Worm (Caenorhabditis elegans): ENCODE measurements around the gene pqn-96.
A peak's percentile ranks its signal among the peaks of the same experiment; 100 is the strongest.

The pqn-96 gene

DNA sequence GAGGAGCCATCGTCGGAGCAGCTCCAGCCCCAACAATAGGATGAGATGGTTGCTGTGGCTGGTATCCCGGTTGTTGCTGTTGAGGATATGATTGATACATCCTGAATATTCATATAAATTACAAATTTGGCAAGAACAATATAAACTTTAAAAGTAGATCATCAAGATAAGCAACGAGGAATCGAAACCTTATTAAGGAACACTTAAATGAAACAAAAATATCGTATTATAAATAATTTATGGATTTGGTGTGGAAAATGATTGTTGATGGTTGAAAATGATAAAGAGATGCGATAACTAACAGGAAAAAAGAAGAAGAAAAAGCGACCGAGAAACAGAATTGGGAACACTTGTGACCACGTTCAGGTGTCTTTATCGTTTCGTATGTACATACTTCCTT lies at the start of gene pqn-96:
pqn-96 (minus strand) TSS at position 101 of the 400 bp plus-strand sequence.
- TF ChIP-seq nhr-12 (tag; optimal IDR thresholded peaks at IDR 0.05) = no peak

DNA sequence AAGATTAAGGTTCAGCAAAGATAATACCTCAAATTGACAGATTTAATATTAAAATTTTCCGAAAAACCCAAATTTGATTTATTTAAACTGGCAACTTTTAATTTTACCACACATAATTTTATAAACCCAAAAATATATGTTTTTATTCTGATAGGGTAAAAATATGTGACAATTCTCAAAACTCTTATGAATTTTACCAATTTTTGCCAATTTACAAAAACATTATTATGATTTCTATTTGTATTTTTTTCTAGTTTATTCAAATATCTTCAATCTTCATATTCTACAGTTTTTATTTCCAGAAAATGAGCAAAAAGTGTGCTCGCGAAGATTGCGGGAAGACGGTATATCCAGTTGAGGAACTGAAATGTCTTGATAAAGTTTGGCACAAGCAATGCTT lies 44.6 kb upstream of the pqn-96 start, which contains the start of gene F42H10.3:
F42H10.3 (plus strand) TSS at position 301 of the 400 bp plus-strand sequence.
- TF ChIP-seq tbx-2 (tag; optimal IDR thresholded peaks at IDR 0.05) (no peak), lin-15B (tag; optimal IDR thresholded peaks at IDR 0.05) (no peak), lsy-12 (tag; optimal IDR thresholded peaks at IDR 0.05) (no peak), nhr-67 (tag; optimal IDR thresholded peaks at IDR 0.05) (no peak), nhr-23 (tag; optimal IDR thresholded peaks at IDR 0.05) (no peak), jun-1 (tag; optimal IDR thresholded peaks at IDR 0.05) (no peak)

DNA sequence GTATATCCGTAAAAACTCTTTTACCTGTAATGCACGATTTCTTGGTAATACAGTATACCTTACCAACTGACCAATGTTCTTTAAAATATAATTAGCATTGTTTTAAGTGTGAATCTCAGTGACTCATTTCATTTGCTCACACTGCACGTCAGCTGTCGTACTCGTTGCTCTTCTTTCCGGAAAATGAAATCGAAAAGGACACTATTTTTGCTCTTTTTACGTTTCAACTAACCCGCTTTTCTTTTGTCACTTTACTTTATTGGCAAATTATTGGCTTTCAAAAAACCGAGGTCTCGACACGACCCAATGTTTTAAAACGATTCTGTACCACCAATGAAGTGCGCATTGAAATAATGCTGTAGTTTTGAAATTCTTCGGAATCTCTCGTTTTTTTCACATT lies 41.1 kb upstream of the pqn-96 start, which contains the start of gene F42H10.6:
F42H10.6 (minus strand) TSS at position 101 of the 400 bp plus-strand sequence.
- TF ChIP-seq elt-2 (tag; optimal IDR thresholded peaks at IDR 0.05) (no peak), eor-1 (tag; optimal IDR thresholded peaks at IDR 0.05) (no peak), ztf-11 (tag; optimal IDR thresholded peaks at IDR 0.05) (no peak), lin-39 (tag; optimal IDR thresholded peaks at IDR 0.05) (no peak), nhr-25 (tag; optimal IDR thresholded peaks at IDR 0.05) (no peak), mml-1 (tag; optimal IDR thresholded peaks at IDR 0.05) (no peak), nhr-76 (tag; optimal IDR thresholded peaks at IDR 0.05) (no peak), nhr-237 (tag; optimal IDR thresholded peaks at IDR 0.05) (no peak), elt-1 (tag; optimal IDR thresholded peaks at IDR 0.05) (no peak), fkh-10 (GFP tag; optimal IDR thresholded peaks at IDR 0.05) (no peak), unc-62 (GFP tag; optimal IDR thresholded peaks at IDR 0.05) (no peak), snpc-4 (tag; optimal IDR thresholded peaks at IDR 0.05) (no peak), ama-1 (optimal IDR thresholded peaks at IDR 0.05) (no peak), nhr-77 (tag; optimal IDR thresholded peaks at IDR 0.05) (no peak), sea-2 (GFP tag; optimal IDR thresholded peaks at IDR 0.05) (no peak), nhr-67 (tag; optimal IDR thresholded peaks at IDR 0.05) (no peak), nhr-23 (tag; optimal IDR thresholded peaks at IDR 0.05) (no peak), nhr-43 (tag; optimal IDR thresholded peaks at IDR 0.05; ENCODE audit: poor library complexity, severe bottlenecking) (no peak)

DNA sequence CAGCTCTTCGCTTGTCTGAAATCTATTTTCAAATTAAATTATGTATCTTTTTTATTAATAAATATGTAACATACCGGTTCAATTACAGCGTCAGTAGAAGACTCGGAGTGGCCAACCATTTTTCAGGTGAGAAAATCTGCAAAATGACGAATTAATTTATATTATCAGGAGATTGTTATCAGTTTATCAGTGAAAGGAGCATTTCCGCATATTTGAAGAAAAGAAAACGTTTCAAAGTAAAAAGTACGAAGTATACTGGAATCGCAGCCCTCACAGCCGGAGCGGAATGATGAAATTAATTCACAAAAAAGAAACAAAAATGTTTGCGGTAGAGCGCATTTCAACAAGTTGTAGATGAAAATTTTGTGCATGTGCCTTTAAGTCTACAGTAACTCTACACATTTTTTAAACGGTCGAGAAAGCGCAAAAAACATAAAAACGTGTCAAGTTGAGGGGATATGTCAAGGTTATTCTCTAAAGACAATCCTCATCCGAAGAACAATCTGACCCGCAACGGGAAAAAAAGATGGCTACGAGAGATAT lies 40.2 kb upstream of the pqn-96 start:
- TF ChIP-seq nhr-25 (tag; optimal IDR thresholded peaks at IDR 0.05) = no peak
- TF ChIP-seq elt-2 (tag; optimal IDR thresholded peaks at IDR 0.05) = peak; percentile 82
- TF ChIP-seq unc-62 (GFP tag; optimal IDR thresholded peaks at IDR 0.05) = no peak
- TF ChIP-seq nhr-43 (tag; optimal IDR thresholded peaks at IDR 0.05; ENCODE audit: poor library complexity, severe bottlenecking) = no peak
- no peak for TF ChIP-seq R02D3.7 (tag; optimal IDR thresholded peaks at IDR 0.05)
- peak; percentile 72 for TF ChIP-seq pqm-1 (tag; optimal IDR thresholded peaks at IDR 0.05)
- no peak for TF ChIP-seq egl-27 (tag; optimal IDR thresholded peaks at IDR 0.05)

DNA sequence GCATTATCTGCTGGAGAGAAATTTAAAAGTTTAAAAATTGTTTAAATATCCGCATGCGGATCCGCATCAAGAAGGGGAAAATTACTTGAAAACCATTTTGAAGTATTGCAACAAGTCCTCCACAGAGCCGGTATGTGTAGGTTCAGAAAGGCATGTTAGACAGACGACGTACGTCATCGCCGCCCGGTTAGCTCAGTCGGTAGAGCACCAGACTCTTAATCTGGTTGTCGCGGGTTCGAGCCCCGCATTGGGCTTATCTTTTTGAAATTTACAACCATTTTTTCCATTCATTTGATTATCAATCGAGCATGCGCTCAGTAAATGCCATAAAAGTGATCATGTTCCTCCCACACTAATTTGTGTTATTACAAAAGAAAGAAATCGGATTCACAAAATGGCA lies 34.1 kb upstream of the pqn-96 start:
- TF ChIP-seq elt-3 (tag; optimal IDR thresholded peaks at IDR 0.05) = no peak
- TF ChIP-seq daf-12 (tag; optimal IDR thresholded peaks at IDR 0.05) = no peak
- no peak for TF ChIP-seq aly-2 (tag; optimal IDR thresholded peaks at IDR 0.05)
- no peak for TF ChIP-seq jun-1 (tag; optimal IDR thresholded peaks at IDR 0.05)
- no peak for TF ChIP-seq egl-27 (tag; optimal IDR thresholded peaks at IDR 0.05)
- no peak for TF ChIP-seq lin-15B (tag; optimal IDR thresholded peaks at IDR 0.05)
- TF ChIP-seq nhr-28 (tag; optimal IDR thresholded peaks at IDR 0.05) = no peak
- no peak for TF ChIP-seq egl-5 (tag; optimal IDR thresholded peaks at IDR 0.05)
- no peak for TF ChIP-seq nhr-77 (tag; optimal IDR thresholded peaks at IDR 0.05)
- TF ChIP-seq elt-1 (tag; optimal IDR thresholded peaks at IDR 0.05) = no peak
- TF ChIP-seq skn-1 (tag; optimal IDR thresholded peaks at IDR 0.05) = no peak
- no peak for TF ChIP-seq pqm-1 (tag; optimal IDR thresholded peaks at IDR 0.05)

DNA sequence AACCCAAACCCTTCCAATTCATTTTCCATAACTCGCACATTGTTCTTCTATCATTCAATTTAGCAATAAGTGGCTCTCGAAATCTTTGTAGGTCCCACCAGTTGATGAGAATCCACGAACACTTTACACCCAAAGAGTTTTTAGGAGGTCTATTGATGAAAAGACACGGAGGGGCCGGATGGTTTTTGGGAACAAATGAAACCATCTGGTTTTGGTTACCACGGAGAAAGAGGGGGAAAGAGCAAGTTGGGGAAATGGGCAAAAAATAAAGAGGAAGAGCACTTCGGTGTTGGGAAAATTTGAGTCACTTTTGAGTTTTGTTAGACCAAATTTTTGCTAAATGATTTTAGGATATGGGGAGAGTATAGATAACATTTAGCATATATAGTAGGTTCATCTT lies 28.3 kb upstream of the pqn-96 start:
- TF ChIP-seq R02D3.7 (tag; optimal IDR thresholded peaks at IDR 0.05) (no peak), mdl-1 (tag; optimal IDR thresholded peaks at IDR 0.05) (no peak), jun-1 (tag; optimal IDR thresholded peaks at IDR 0.05) (no peak), ama-1 (optimal IDR thresholded peaks at IDR 0.05) (no peak), nhr-237 (tag; optimal IDR thresholded peaks at IDR 0.05) (no peak), egl-27 (tag; optimal IDR thresholded peaks at IDR 0.05) (no peak), ceh-82 (tag; optimal IDR thresholded peaks at IDR 0.05) (no peak), elt-2 (tag; optimal IDR thresholded peaks at IDR 0.05) (no peak), nhr-76 (tag; optimal IDR thresholded peaks at IDR 0.05) (no peak), ztf-11 (tag; optimal IDR thresholded peaks at IDR 0.05) (no peak), egl-5 (tag; optimal IDR thresholded peaks at IDR 0.05) (no peak), nhr-12 (tag; optimal IDR thresholded peaks at IDR 0.05) (no peak)
